Fruit fly (Drosophila melanogaster) whole organism, embryonic: Measurements from ENCODE around the gene CG5326.

Experiments used
- Aef1 ChIP-seq: fragments of 200-800 bp; sonication (Bioruptor generic); IDR thresholded peaks from 3 replicates; pipeline ENCODE4 v1.3.6; 2022; ENCODE audit warnings: missing biosample characterization, missing genetic modification characterization
- CG13123 ChIP-seq: fragments of 200-800 bp; sonication (Bioruptor generic); optimal IDR thresholded peaks from 2 replicates; lab custom pipeline; 2016; ENCODE audit warnings: missing biosample characterization, missing genetic modification characterization
- CG14014 ChIP-seq: fragments of 200-800 bp; sonication (Bioruptor generic); IDR thresholded peaks from 2 replicates; pipeline ENCODE4 v1.3.6; 2022; ENCODE audit warnings: missing biosample characterization, missing genetic modification characterization
- CG14441 ChIP-seq: fragments of 200-800 bp; sonication (Bioruptor generic); IDR thresholded peaks from 2 replicates; pipeline ENCODE4 v1.3.6; 2022; ENCODE audit warnings: missing biosample characterization, missing genetic modification characterization
- CG15514 ChIP-seq: fragments of 200-800 bp; sonication (Bioruptor generic); optimal IDR thresholded peaks from 3 replicates; lab custom pipeline; 2017; ENCODE audit warnings: missing biosample characterization, missing genetic modification characterization, mild to moderate bottlenecking, moderate library complexity, missing genetic modification reagents
- CG16815 ChIP-seq: fragments of 200-800 bp; sonication (Bioruptor generic); optimal IDR thresholded peaks from 3 replicates; lab custom pipeline; 2017; ENCODE audit warnings: missing biosample characterization, mild to moderate bottlenecking, missing genetic modification characterization
- CG17359 ChIP-seq: fragments of 200-800 bp; sonication (Bioruptor generic); optimal IDR thresholded peaks from 3 replicates; lab custom pipeline; 2018; ENCODE audit warnings: missing biosample characterization, mild to moderate bottlenecking, missing genetic modification characterization, moderate library complexity
- CG18262 ChIP-seq: fragments of 200-800 bp; optimal IDR thresholded peaks from 3 replicates; lab custom pipeline; 2019; ENCODE audit warnings: missing biosample characterization, mild to moderate bottlenecking, missing genetic modification characterization, moderate library complexity
- CG18476 ChIP-seq: fragments of 200-800 bp; sonication (Bioruptor generic); optimal IDR thresholded peaks from 2 replicates; lab custom pipeline; 2016; ENCODE audit warnings: missing biosample characterization, mild to moderate bottlenecking, missing genetic modification characterization
- CG2129 ChIP-seq: fragments of 200-800 bp; sonication (Bioruptor generic); IDR thresholded peaks from 2 replicates; pipeline ENCODE4 v1.3.6; 2022; ENCODE audit warnings: missing biosample characterization, missing genetic modification characterization; ENCODE audit not compliant: partially characterized antibody
- CG30020 ChIP-seq: fragments of 200-800 bp; optimal IDR thresholded peaks from 2 replicates; lab custom pipeline; 2019; ENCODE audit warnings: missing biosample characterization, mild to moderate bottlenecking, missing genetic modification characterization, moderate library complexity
- CG30431 ChIP-seq: fragments of 200-800 bp; sonication (Bioruptor generic); optimal IDR thresholded peaks from 2 replicates; lab custom pipeline; 2017; ENCODE audit warnings: missing biosample characterization, missing genetic modification characterization
- CG3281 ChIP-seq: fragments of 200-800 bp; sonication (Bioruptor generic); optimal IDR thresholded peaks from 3 replicates; lab custom pipeline; 2017; ENCODE audit warnings: missing biosample characterization, mild to moderate bottlenecking, missing genetic modification characterization
- CG33557 ChIP-seq: fragments of 200-800 bp; sonication (Bioruptor generic); optimal IDR thresholded peaks from 2 replicates; lab custom pipeline; 2019; ENCODE audit warnings: missing biosample characterization, mild to moderate bottlenecking, missing genetic modification characterization, moderate library complexity
- CG6272 ChIP-seq: fragments of 200-800 bp; sonication (Bioruptor generic); IDR thresholded peaks from 2 replicates; pipeline ENCODE4 v1.3.6; 2022; ENCODE audit warnings: missing biosample characterization, missing genetic modification characterization
- CG8290 ChIP-seq, 3 experiments: fragments of 200-800 bp; sonication (Bioruptor generic); optimal IDR thresholded peaks; 2 replicates each; lab custom pipeline; 2016 to 2019; ENCODE audit warnings: missing biosample characterization in 3 of 3, missing genetic modification characterization in 3 of 3, mild to moderate bottlenecking in 2 of 3, moderate library complexity in 1 of 3
- Chrac-16 ChIP-seq: fragments of 200-800 bp; sonication (Bioruptor generic); optimal IDR thresholded peaks from 3 replicates; lab custom pipeline; 2016; ENCODE audit warnings: missing biosample characterization, missing genetic modification characterization
- Dref ChIP-seq: fragments of 200-800 bp; sonication (Bioruptor generic); IDR thresholded peaks from 2 replicates; pipeline ENCODE4 v1.3.6; 2022; ENCODE audit warnings: missing biosample characterization, missing genetic modification characterization
- Gsc ChIP-seq: fragments of 200-800 bp; sonication (Bioruptor generic); IDR thresholded peaks from 2 replicates; pipeline ENCODE4 v1.3.6; 2022; ENCODE audit warnings: missing biosample characterization, missing genetic modification characterization
- HLH4C ChIP-seq: fragments of 200-800 bp; sonication (Bioruptor generic); IDR thresholded peaks from 3 replicates; pipeline ENCODE4 v1.3.6; 2022; ENCODE audit warnings: missing biosample characterization, missing genetic modification characterization; ENCODE audit not compliant: partially characterized antibody
- Hr39 ChIP-seq: fragments of >200 bp; optimal IDR thresholded peaks from 2 replicates; lab custom pipeline; 2017
- Hsf ChIP-seq: fragments of 200-800 bp; sonication (Bioruptor generic); optimal IDR thresholded peaks from 3 replicates; lab custom pipeline; 2016; ENCODE audit warnings: missing biosample characterization, missing genetic modification characterization
- Lhr ChIP-seq: fragments of 200-800 bp; sonication (Bioruptor generic); optimal IDR thresholded peaks from 3 replicates; lab custom pipeline; 2017; ENCODE audit warnings: mild to moderate bottlenecking, missing biosample characterization, missing genetic modification reagents, missing genetic modification characterization
- Lim3 ChIP-seq: fragments of 200-800 bp; sonication (Bioruptor generic); IDR thresholded peaks from 2 replicates; pipeline ENCODE4 v1.3.6; 2022; ENCODE audit warnings: missing biosample characterization, missing genetic modification characterization
- MESR4 ChIP-seq: fragments of 200-800 bp; sonication (Bioruptor generic); optimal IDR thresholded peaks from 2 replicates; lab custom pipeline; 2018; ENCODE audit warnings: missing biosample characterization, mild to moderate bottlenecking, missing genetic modification characterization, moderate library complexity
- NFAT ChIP-seq: fragments of 200-800 bp; sonication (Bioruptor generic); IDR thresholded peaks from 2 replicates; pipeline ENCODE4 v1.3.6; 2022; ENCODE audit warnings: missing biosample characterization, missing genetic modification characterization
- Rfx ChIP-seq: fragments of 200-800 bp; sonication (Bioruptor generic); IDR thresholded peaks from 2 replicates; pipeline ENCODE4 v1.3.6; 2022; ENCODE audit warnings: missing biosample characterization, missing genetic modification characterization
- Six4 ChIP-seq: fragments of 200-800 bp; sonication (Bioruptor generic); optimal IDR thresholded peaks from 2 replicates; lab custom pipeline; 2016; ENCODE audit warnings: missing biosample characterization, missing genetic modification characterization
- Sox102F ChIP-seq: fragments of 200-800 bp; sonication (Bioruptor generic); optimal IDR thresholded peaks from 2 replicates; lab custom pipeline; 2018; ENCODE audit warnings: missing biosample characterization, mild to moderate bottlenecking, missing genetic modification characterization, moderate library complexity
- al ChIP-seq: fragments of 200-800 bp; sonication (Bioruptor generic); IDR thresholded peaks from 2 replicates; pipeline ENCODE4 v1.3.6; 2022; ENCODE audit warnings: missing biosample characterization, missing genetic modification characterization
- ap ChIP-seq: fragments of 200-800 bp; sonication (Bioruptor generic); IDR thresholded peaks from 2 replicates; pipeline ENCODE4 v1.3.6; 2022; ENCODE audit warnings: missing biosample characterization, missing genetic modification characterization
- ftz-f1 ChIP-seq: fragments of 200-800 bp; sonication (Bioruptor generic); optimal IDR thresholded peaks from 2 replicates; lab custom pipeline; 2016; ENCODE audit warnings: missing biosample characterization, missing genetic modification characterization
- gfzf ChIP-seq: fragments of 200-800 bp; sonication (Bioruptor generic); optimal IDR thresholded peaks from 2 replicates; lab custom pipeline; 2016; ENCODE audit warnings: missing biosample characterization, mild to moderate bottlenecking, missing genetic modification characterization, moderate library complexity
- insv ChIP-seq, 2 experiments: fragments of 200-800 bp; sonication (Bioruptor generic); optimal IDR thresholded peaks; 3 replicates each; lab custom pipeline; 2016 to 2018; ENCODE audit warnings: missing biosample characterization in 2 of 2, missing genetic modification characterization in 2 of 2
- inv ChIP-seq: fragments of 200-800 bp; sonication (Bioruptor generic); IDR thresholded peaks from 2 replicates; pipeline ENCODE4 v1.3.6; 2022; ENCODE audit warnings: missing biosample characterization, missing genetic modification characterization; ENCODE audit not compliant: partially characterized antibody
- oc ChIP-seq: fragments of 200-800 bp; sonication (Bioruptor generic); optimal IDR thresholded peaks from 2 replicates; lab custom pipeline; 2018; ENCODE audit warnings: missing biosample characterization, mild to moderate bottlenecking, missing genetic modification characterization, moderate library complexity
- pan ChIP-seq, 4 experiments: fragments of >200 bp in 3 of 4; fragments of 200-800 bp in 1 of 4; sonication (Bioruptor generic) in 1 of 4; optimal IDR thresholded peaks in 3 of 4; IDR thresholded peaks in 1 of 4; 2 replicates each; pipeline versions ENCODE4 v1.3.6 to Lab custom; 2017 to 2022; ENCODE audit warnings: missing biosample characterization in 2 of 4, missing genetic modification characterization in 2 of 4, mixed read lengths in 1 of 4
- pita ChIP-seq: fragments of 200-800 bp; sonication (Bioruptor generic); optimal IDR thresholded peaks from 2 replicates; lab custom pipeline; 2017; ENCODE audit warnings: missing biosample characterization, mild to moderate bottlenecking, missing genetic modification characterization
- repo ChIP-seq: fragments of 200-800 bp; sonication (Bioruptor generic); optimal IDR thresholded peaks from 2 replicates; lab custom pipeline; 2016; ENCODE audit warnings: missing biosample characterization, missing genetic modification characterization
- salm ChIP-seq: fragments of 200-800 bp; sonication (Bioruptor generic); optimal IDR thresholded peaks from 2 replicates; lab custom pipeline; 2018; ENCODE audit warnings: missing biosample characterization, mild to moderate bottlenecking, missing genetic modification characterization
- sens-2 ChIP-seq: fragments of 200-800 bp; sonication (Bioruptor generic); IDR thresholded peaks from 2 replicates; pipeline ENCODE4 v1.3.6; 2022; ENCODE audit warnings: missing biosample characterization, missing genetic modification characterization
- sisA ChIP-seq: fragments of 200-800 bp; sonication (Bioruptor generic); IDR thresholded peaks from 2 replicates; pipeline ENCODE4 v1.3.6; 2022; ENCODE audit warnings: missing biosample characterization, missing genetic modification characterization
- slp2 ChIP-seq: fragments of 200-800 bp; sonication (Bioruptor generic); optimal IDR thresholded peaks from 2 replicates; lab custom pipeline; 2016; ENCODE audit warnings: missing biosample characterization, missing genetic modification characterization
- sob ChIP-seq: fragments of 200-800 bp; sonication (Bioruptor generic); IDR thresholded peaks from 2 replicates; pipeline ENCODE4 v1.3.6; 2022; ENCODE audit warnings: missing biosample characterization, missing genetic modification characterization
- stc ChIP-seq: fragments of 200-800 bp; sonication (Bioruptor generic); IDR thresholded peaks from 2 replicates; pipeline ENCODE4 v1.3.6; 2022; ENCODE audit warnings: missing biosample characterization, missing genetic modification characterization
- stwl ChIP-seq: fragments of 200-800 bp; sonication (Bioruptor generic); optimal IDR thresholded peaks from 3 replicates; lab custom pipeline; 2018; ENCODE audit warnings: missing biosample characterization, mild to moderate bottlenecking, missing genetic modification characterization, moderate library complexity
- tap ChIP-seq: fragments of 200-800 bp; optimal IDR thresholded peaks from 3 replicates; lab custom pipeline; 2019; ENCODE audit warnings: missing biosample characterization, mild to moderate bottlenecking, missing genetic modification characterization, moderate library complexity
- tgo ChIP-seq: fragments of 200-800 bp; sonication (Bioruptor generic); IDR thresholded peaks from 3 replicates; pipeline ENCODE4 v1.3.6; 2022; ENCODE audit warnings: missing biosample characterization, missing genetic modification characterization
- trh ChIP-seq: fragments of 200-800 bp; sonication (Bioruptor generic); optimal IDR thresholded peaks from 2 replicates; lab custom pipeline; 2016; ENCODE audit warnings: missing biosample characterization, missing genetic modification characterization
- unc-4 ChIP-seq: fragments of 200-800 bp; sonication (Bioruptor generic); IDR thresholded peaks from 2 replicates; pipeline ENCODE4 v1.3.6; 2022; ENCODE audit warnings: missing biosample characterization, missing genetic modification characterization; ENCODE audit not compliant: partially characterized antibody

CG5326 gene

dm6 chr3R:22542773-22543411 lies 3.2 kb upstream of the CG5326 start (continued):
- TF ChIP-seq ap (GFP tag; lab: Robert Waterston, UW) (no peak), CG30020 (tag; lab: Kevin White, UChicago) (no peak), NFAT (GFP tag; lab: Robert Waterston, UW) (no peak), tap (tag; lab: Kevin White, UChicago) (peak; percentile 24), Aef1 (GFP tag; lab: Robert Waterston, UW) (0 out of 3 replicates have a peak, but pooled peaks have one; percentile 17), stwl (no peak), insv (GFP tag; optimal IDR thresholded peaks at IDR 0.05; lab: Kevin White, UChicago) (no peak), CG2129 (GFP tag; lab: Robert Waterston, UW) (no peak), pita (GFP tag; lab: Kevin White, UChicago) (no peak), slp2 (GFP tag; lab: Kevin White, UChicago) (no peak), inv (GFP tag; lab: Robert Waterston, UW) (no peak), ftz-f1 (GFP tag; lab: Kevin White, UChicago) (no peak), trh (GFP tag; lab: Kevin White, UChicago) (no peak), oc (tag; lab: Kevin White, UChicago) (peak; percentile 11), CG6272 (GFP tag; lab: Robert Waterston, UW) (no peak), pan (optimal IDR thresholded peaks at IDR 0.05; lab: Kevin White, UChicago) (no peak), pan (GFP tag; optimal IDR thresholded peaks at IDR 0.05 in 1 of 2, IDR thresholded peaks at IDR 0.05 in 1 of 2) (peak in 1 of 2 experiments; percentile 23), CG16815 (GFP tag; lab: Kevin White, UChicago) (no peak), CG8290 (GFP tag; optimal IDR thresholded peaks at IDR 0.05; lab: Kevin White, UChicago) (no peak), CG8290 (tag; optimal IDR thresholded peaks at IDR 0.05; lab: Kevin White, UChicago) (no peak), tgo (GFP tag; lab: Robert Waterston, UW) (peak; percentile 44; the same call in 1 of the 3 replicates), Rfx (peak; percentile 14; the same call in 1 of the 2 replicates), CG18476 (GFP tag; lab: Kevin White, UChicago) (no peak), salm (no peak), CG14441 (GFP tag; lab: Robert Waterston, UW) (no peak), Gsc (GFP tag; lab: Robert Waterston, UW) (no peak), CG14014 (GFP tag; lab: Robert Waterston, UW) (no peak), gfzf (GFP tag; lab: Kevin White, UChicago) (no peak), CG15514 (GFP tag; lab: Kevin White, UChicago) (no peak), Hsf (GFP tag; lab: Kevin White, UChicago) (no peak), sob (GFP tag; lab: Robert Waterston, UW) (no peak), Dref (GFP tag; lab: Robert Waterston, UW) (no peak), CG33557 (GFP tag; lab: Kevin White, UChicago) (no peak), Chrac-16 (GFP tag; lab: Kevin White, UChicago) (no peak), unc-4 (GFP tag; lab: Robert Waterston, UW) (no peak), CG30431 (GFP tag; lab: Kevin White, UChicago) (no peak), Six4 (GFP tag; lab: Kevin White, UChicago) (no peak), Hr39 (lab: Kevin White, UChicago) (no peak), al (GFP tag; lab: Robert Waterston, UW) (no peak), CG17359 (tag; lab: Kevin White, UChicago) (peak; percentile 36), CG18262 (tag; lab: Kevin White, UChicago) (no peak), HLH4C (GFP tag; lab: Robert Waterston, UW) (no peak), Lim3 (GFP tag; lab: Robert Waterston, UW) (no peak), stc (GFP tag; lab: Robert Waterston, UW) (peak; percentile 67), Lhr (GFP tag; lab: Kevin White, UChicago) (no peak), sens-2 (GFP tag; lab: Robert Waterston, UW) (no peak), CG3281 (GFP tag; lab: Kevin White, UChicago) (no peak), MESR4 (GFP tag; lab: Kevin White, UChicago) (no peak), Sox102F (GFP tag; lab: Kevin White, UChicago) (peak; percentile 63), repo (GFP tag; lab: Kevin White, UChicago) (no peak), CG13123 (GFP tag; lab: Kevin White, UChicago) (no peak), sisA (0 out of 2 replicates have a peak, but pooled peaks have one; percentile 37)
